Fruit fly (Drosophila melanogaster) whole organism, adult: ENCODE data around the gene Tbc1d22.

Experiments used
- CG11617 ChIP-seq: fragments of 200-800 bp; sonication (Bioruptor generic); optimal IDR thresholded peaks from 2 replicates; lab custom pipeline; 2017; ENCODE audit warnings: mild to moderate bottlenecking, missing biosample characterization, missing genetic modification reagents, missing genetic modification characterization
- Crg-1 ChIP-seq: fragments of 200-800 bp; sonication (Bioruptor generic); optimal IDR thresholded peaks from 2 replicates; lab custom pipeline; 2016; ENCODE audit warnings: missing biosample characterization, missing genetic modification characterization
- bab1 ChIP-seq: fragments of 200-800 bp; sonication (Bioruptor generic); optimal IDR thresholded peaks from 3 replicates; lab custom pipeline; 2019; ENCODE audit warnings: missing biosample characterization, mild to moderate bottlenecking, missing genetic modification characterization, moderate library complexity
- kay ChIP-seq: fragments of 200-800 bp; sonication (Bioruptor generic); peaks from one replicate; lab custom pipeline; 2016; ENCODE audit warnings: missing biosample characterization, missing genetic modification characterization, borderline replicate concordance
- ovo ChIP-seq: fragments of 200-800 bp; sonication (Bioruptor generic); optimal IDR thresholded peaks from 2 replicates; lab custom pipeline; 2016; ENCODE audit warnings: missing biosample characterization, missing genetic modification characterization

dm6 chr3R:21094292-21094691 is 7.7 kb upstream of the Tbc1d22 start:
- TF ChIP-seq kay (GFP tag; lab: Kevin White, UChicago) (no peak), Crg-1 (GFP tag; lab: Kevin White, UChicago) (no peak), ovo (no peak), CG11617 (GFP tag; lab: Kevin White, UChicago) (no peak), bab1 (GFP tag; lab: Kevin White, UChicago) (no peak)
